Fruit fly (Drosophila melanogaster): ENCODE results near the gene CG12229.

DNA sequence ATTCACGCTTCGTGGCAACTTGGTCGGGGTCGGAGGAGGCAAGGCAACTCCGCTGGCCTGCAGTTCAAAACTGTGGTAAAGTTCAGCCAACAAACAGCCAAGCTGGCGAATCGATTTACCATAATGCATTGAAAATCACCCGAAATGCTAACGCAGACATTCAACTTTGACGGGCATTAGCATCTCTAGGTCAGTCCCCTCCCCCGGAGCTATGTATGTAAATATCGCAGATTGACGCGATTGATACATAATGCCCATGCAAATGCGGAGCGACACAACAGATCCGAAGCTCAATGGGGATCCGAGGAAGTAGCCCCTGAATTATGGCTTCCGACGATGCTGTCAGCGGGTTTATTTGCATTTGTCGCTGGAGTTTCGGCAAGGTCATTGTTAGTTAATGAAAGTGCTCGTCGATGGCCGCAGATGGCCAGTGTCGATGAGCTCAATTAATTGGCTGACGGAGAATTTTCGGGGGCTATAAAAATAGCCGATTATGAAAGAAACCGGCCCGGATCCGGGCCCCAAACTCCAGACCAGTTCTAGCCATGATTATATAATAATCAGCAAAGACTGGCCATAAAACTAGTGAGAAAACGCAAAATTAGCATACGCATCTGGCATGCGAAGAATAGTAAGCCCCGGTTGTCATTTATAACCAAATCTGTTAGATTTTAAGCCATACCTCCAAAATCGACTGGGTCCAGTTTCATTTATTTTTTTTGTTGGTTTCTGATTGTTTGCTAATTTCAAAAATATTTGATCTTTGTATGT, 49.4 kb downstream of the CG12229 start:
- TF ChIP-seq trh (GFP tag; optimal IDR thresholded peaks at IDR 0.05) (no peak), CG4328 (GFP tag; optimal IDR thresholded peaks at IDR 0.05) (no peak), CG6791 (GFP tag; IDR thresholded peaks at IDR 0.05; ENCODE audit: partially characterized antibody) (no peak)
